Fruit fly (Drosophila melanogaster): ENCODE data around the gene AhcyL2.

The AhcyL2 gene

dm6 chr3R:16986181-16987074 is 4.5 kb upstream of the AhcyL2 start (continued):
- TF ChIP-seq psq (GFP tag; optimal IDR thresholded peaks at IDR 0.05) (peak; percentile 31), CG18011 (GFP tag; optimal IDR thresholded peaks at IDR 0.05) (peak; percentile 75), twi (tag; optimal IDR thresholded peaks at IDR 0.05) (peak; percentile 59), Oli (tag; optimal IDR thresholded peaks at IDR 0.05) (peak; percentile 91), CG15073 (GFP tag; optimal IDR thresholded peaks at IDR 0.05) (peak; percentile 12), cad (GFP tag; optimal IDR thresholded peaks at IDR 0.05) (no peak), D19B (GFP tag; optimal IDR thresholded peaks at IDR 0.05) (peak; percentile 85), Bdp1 (GFP tag; optimal IDR thresholded peaks at IDR 0.05) (peak; percentile 84), CG16863 (GFP tag; optimal IDR thresholded peaks at IDR 0.05) (peak; percentile 89), pho (GFP tag; optimal IDR thresholded peaks at IDR 0.05) (peak; percentile 95), CG18262 (tag; optimal IDR thresholded peaks at IDR 0.05) (peak; percentile 60), mld (GFP tag; IDR thresholded peaks at IDR 0.05; ENCODE audit: partially characterized antibody) (no peak), ato (GFP tag; IDR thresholded peaks at IDR 0.05; ENCODE audit: partially characterized antibody) (no peak), Nf-YA (GFP tag; IDR thresholded peaks at IDR 0.05) (peak; percentile 85), CG10565 (GFP tag; optimal IDR thresholded peaks at IDR 0.05) (no peak), da (GFP tag; optimal IDR thresholded peaks at IDR 0.05) (peak; percentile 85), hb (GFP tag; IDR thresholded peaks at IDR 0.05; ENCODE audit: partially characterized antibody) (no peak), Atf6 (GFP tag; IDR thresholded peaks at IDR 0.05) (peak; percentile 98), grau (tag; optimal IDR thresholded peaks at IDR 0.05) (peak; percentile 99), Trl (optimal IDR thresholded peaks at IDR 0.05) (no peak), Trl (GFP tag; optimal IDR thresholded peaks at IDR 0.05) (peak; percentile 93), MTF-1 (GFP tag; optimal IDR thresholded peaks at IDR 0.05; ENCODE audit: borderline replicate concordance) (peak; percentile 68), chn (GFP tag; optimal IDR thresholded peaks at IDR 0.05) (peak; percentile 88), pb (GFP tag; optimal IDR thresholded peaks at IDR 0.05) (peak; percentile 90), ttk (GFP tag; IDR thresholded peaks at IDR 0.05) (peak; percentile 90), CG12104 (GFP tag; optimal IDR thresholded peaks at IDR 0.05) (peak; percentile 69), bigmax (GFP tag; optimal IDR thresholded peaks at IDR 0.05) (peak; percentile 46), CG8290 (GFP tag; optimal IDR thresholded peaks at IDR 0.05) (peak; percentile 82), CG8290 (tag; optimal IDR thresholded peaks at IDR 0.05) (peak in 1 of 2 experiments; percentile 99), Elba2 (GFP tag; optimal IDR thresholded peaks at IDR 0.05) (no peak), ind (GFP tag; optimal IDR thresholded peaks at IDR 0.05) (peak; percentile 98), stc (GFP tag; IDR thresholded peaks at IDR 0.05) (peak; percentile 93), CG14014 (GFP tag; IDR thresholded peaks at IDR 0.05) (peak; percentile 99), stwl (tag; optimal IDR thresholded peaks at IDR 0.05) (no peak), danr (GFP tag; IDR thresholded peaks at IDR 0.05) (peak; percentile 88), CG9215 (GFP tag; IDR thresholded peaks at IDR 0.05) (peak; percentile 96), Sox102F (GFP tag; optimal IDR thresholded peaks at IDR 0.05) (peak; percentile 78), Lpt (GFP tag; optimal IDR thresholded peaks at IDR 0.05) (no peak), pros (GFP tag; optimal IDR thresholded peaks at IDR 0.05) (no peak), CG6175 (GFP tag; IDR thresholded peaks at IDR 0.05) (peak; percentile 96), Ssrp (tag; optimal IDR thresholded peaks at IDR 0.05) (peak; percentile 77), nerfin-1 (tag; optimal IDR thresholded peaks at IDR 0.05) (peak; percentile 68), dmrt99B (tag; optimal IDR thresholded peaks at IDR 0.05) (peak; percentile 90), CG6254 (GFP tag; optimal IDR thresholded peaks at IDR 0.05) (peak; percentile 25), tin (GFP tag; optimal IDR thresholded peaks at IDR 0.05) (peak; percentile 85), rib (GFP tag; IDR thresholded peaks at IDR 0.05) (peak; percentile 98), tgo (GFP tag; IDR thresholded peaks at IDR 0.05) (peak; percentile 93), CG18476 (GFP tag; optimal IDR thresholded peaks at IDR 0.05) (peak; percentile 82), CG1792 (GFP tag; optimal IDR thresholded peaks at IDR 0.05) (peak; percentile 94), Hr3 (GFP tag; optimal IDR thresholded peaks at IDR 0.05) (peak; percentile 87)

Data from whole organism, embryonic.